Fruit fly (Drosophila melanogaster) whole organism, embryonic: Measurements from ENCODE around the gene ATPsynO.

ENCODE experiments used
- Awh ChIP-seq: fragments of 200-800 bp; sonication (Bioruptor generic); IDR thresholded peaks from 2 replicates; pipeline ENCODE4, ENCODE4 v1.3.6; 2022; ENCODE audit warnings: missing biosample characterization, missing genetic modification characterization
- BEAF-32 ChIP-seq: fragments of 200-800 bp; sonication (Bioruptor generic); optimal IDR thresholded peaks from 3 replicates; lab custom pipeline; 2017; ENCODE audit warnings: missing biosample characterization, missing genetic modification characterization, mild to moderate bottlenecking, moderate library complexity, missing genetic modification reagents
- Bdp1 ChIP-seq: fragments of 200-800 bp; sonication (Bioruptor generic); optimal IDR thresholded peaks from 3 replicates; lab custom pipeline; 2016; ENCODE audit warnings: missing biosample characterization, missing genetic modification characterization
- Bteb2 ChIP-seq: fragments of 200-800 bp; sonication (Bioruptor generic); optimal IDR thresholded peaks from 2 replicates; lab custom pipeline; 2016; ENCODE audit warnings: missing biosample characterization, missing genetic modification characterization
- CG10366 ChIP-seq: fragments of 200-800 bp; sonication (Bioruptor generic); IDR thresholded peaks from 2 replicates; pipeline ENCODE4 v1.3.6; 2022; ENCODE audit warnings: missing biosample characterization, missing genetic modification characterization
- CG10979 ChIP-seq: fragments of 200-800 bp; sonication (Bioruptor generic); optimal IDR thresholded peaks from 2 replicates; lab custom pipeline; 2018; ENCODE audit warnings: missing biosample characterization, mild to moderate bottlenecking, missing genetic modification characterization, moderate library complexity
- CG11398 ChIP-seq: fragments of 200-800 bp; sonication (Bioruptor generic); optimal IDR thresholded peaks from 2 replicates; lab custom pipeline; 2016; ENCODE audit warnings: missing biosample characterization, missing genetic modification characterization
- CG1233 ChIP-seq: fragments of 200-800 bp; sonication (Bioruptor generic); optimal IDR thresholded peaks from 4 replicates; lab custom pipeline; 2018; ENCODE audit warnings: missing biosample characterization, mild to moderate bottlenecking, missing genetic modification characterization
- CG1647 ChIP-seq: fragments of 200-800 bp; sonication (Bioruptor generic); optimal IDR thresholded peaks from 3 replicates; lab custom pipeline; 2016; ENCODE audit warnings: missing biosample characterization, missing genetic modification characterization
- CG17802 ChIP-seq: fragments of 200-800 bp; sonication (Bioruptor generic); optimal IDR thresholded peaks from 2 replicates; lab custom pipeline; 2018; ENCODE audit warnings: missing biosample characterization, mild to moderate bottlenecking, missing genetic modification characterization, moderate library complexity
- CG34422 ChIP-seq: fragments of 200-800 bp; sonication (Bioruptor generic); IDR thresholded peaks from 3 replicates; pipeline ENCODE4 v1.3.6; 2022; ENCODE audit warnings: missing biosample characterization, missing genetic modification characterization
- CG4707 ChIP-seq: fragments of 200-800 bp; sonication (Bioruptor generic); optimal IDR thresholded peaks from 2 replicates; lab custom pipeline; 2018; ENCODE audit warnings: missing biosample characterization, mild to moderate bottlenecking, missing genetic modification characterization, moderate library complexity
- CG6254 ChIP-seq: fragments of 200-800 bp; sonication (Bioruptor generic); optimal IDR thresholded peaks from 3 replicates; lab custom pipeline; 2017; ENCODE audit warnings: mild to moderate bottlenecking, missing biosample characterization, missing genetic modification reagents, missing genetic modification characterization
- CG6813 ChIP-seq: fragments of 200-800 bp; sonication (Bioruptor generic); optimal IDR thresholded peaks from 2 replicates; lab custom pipeline; 2017; ENCODE audit warnings: missing biosample characterization, missing genetic modification characterization, mild to moderate bottlenecking, moderate library complexity, missing genetic modification reagents
- CG8089 ChIP-seq: fragments of 200-800 bp; sonication (Bioruptor generic); optimal IDR thresholded peaks from 3 replicates; lab custom pipeline; 2016; ENCODE audit warnings: missing biosample characterization, missing genetic modification characterization
- CrebB ChIP-seq: fragments of 200-800 bp; sonication (Bioruptor generic); optimal IDR thresholded peaks from 3 replicates; lab custom pipeline; 2018; ENCODE audit warnings: missing biosample characterization, mild to moderate bottlenecking, missing genetic modification characterization
- D19A ChIP-seq: fragments of 200-800 bp; optimal IDR thresholded peaks from 3 replicates; lab custom pipeline; 2019; ENCODE audit warnings: missing biosample characterization, mild to moderate bottlenecking, missing genetic modification characterization, moderate library complexity
- Dip3 ChIP-seq: fragments of 200-800 bp; sonication (Bioruptor generic); optimal IDR thresholded peaks from 3 replicates; lab custom pipeline; 2016; ENCODE audit warnings: missing biosample characterization, missing genetic modification characterization
- Dll ChIP-seq: fragments of 200-800 bp; sonication (Bioruptor generic); IDR thresholded peaks from 4 replicates; pipeline ENCODE4 v1.3.6; 2022; ENCODE audit warnings: missing biosample characterization, missing genetic modification characterization; ENCODE audit not compliant: partially characterized antibody
- ERR ChIP-seq: fragments of 200-800 bp; sonication (Bioruptor generic); optimal IDR thresholded peaks from 2 replicates; lab custom pipeline; 2016; ENCODE audit warnings: missing biosample characterization, missing genetic modification characterization
- HLH54F ChIP-seq: fragments of 200-800 bp; sonication (Bioruptor generic); optimal IDR thresholded peaks from 3 replicates; lab custom pipeline; 2016; ENCODE audit warnings: missing biosample characterization, missing genetic modification characterization
- Kr ChIP-seq: fragments of 200-800 bp; sonication (Bioruptor generic); optimal IDR thresholded peaks from 2 replicates; lab custom pipeline; 2017; ENCODE audit warnings: missing biosample characterization, mild to moderate bottlenecking, missing genetic modification characterization
- Meics ChIP-seq: fragments of 200-800 bp; sonication (Bioruptor generic); optimal IDR thresholded peaks from 2 replicates; lab custom pipeline; 2017; ENCODE audit warnings: missing biosample characterization, mild to moderate bottlenecking, missing genetic modification characterization
- NFAT ChIP-seq: fragments of 200-800 bp; sonication (Bioruptor generic); IDR thresholded peaks from 2 replicates; pipeline ENCODE4 v1.3.6; 2022; ENCODE audit warnings: missing biosample characterization, missing genetic modification characterization
- Sox100B ChIP-seq: fragments of 200-800 bp; sonication (Bioruptor generic); optimal IDR thresholded peaks from 3 replicates; lab custom pipeline; 2018; ENCODE audit warnings: missing biosample characterization, mild to moderate bottlenecking, missing genetic modification characterization
- Vsx1 ChIP-seq: fragments of 200-800 bp; sonication (Bioruptor generic); optimal IDR thresholded peaks from 2 replicates; lab custom pipeline; 2017; ENCODE audit warnings: missing biosample characterization, mild to moderate bottlenecking, missing genetic modification characterization, missing genetic modification reagents
- Xbp1 ChIP-seq: fragments of 200-800 bp; sonication (Bioruptor generic); optimal IDR thresholded peaks from 3 replicates; lab custom pipeline; 2016; ENCODE audit warnings: missing biosample characterization, mild to moderate bottlenecking, missing genetic modification characterization
- abd-A ChIP-seq: fragments of 200-800 bp; sonication (Bioruptor generic); optimal IDR thresholded peaks from 3 replicates; lab custom pipeline; 2019; ENCODE audit warnings: missing biosample characterization, mild to moderate bottlenecking, missing genetic modification characterization, moderate library complexity
- bigmax ChIP-seq: fragments of 200-800 bp; sonication (Bioruptor generic); optimal IDR thresholded peaks from 2 replicates; lab custom pipeline; 2018; ENCODE audit warnings: missing biosample characterization, mild to moderate bottlenecking, missing genetic modification characterization
- bowl ChIP-seq: fragments of 200-800 bp; sonication (Bioruptor generic); IDR thresholded peaks from 2 replicates; pipeline ENCODE4 v1.3.6; 2022; ENCODE audit warnings: missing biosample characterization, missing genetic modification characterization
- chn ChIP-seq: fragments of 200-800 bp; sonication (Bioruptor generic); optimal IDR thresholded peaks from 2 replicates; lab custom pipeline; 2016; ENCODE audit warnings: missing biosample characterization, missing genetic modification characterization
- ci ChIP-seq: fragments of 200-800 bp; sonication (Bioruptor generic); IDR thresholded peaks from 3 replicates; pipeline ENCODE4 v1.3.6; 2022; ENCODE audit warnings: missing biosample characterization, missing genetic modification characterization
- corto ChIP-seq: fragments of 200-800 bp; sonication (Bioruptor generic); optimal IDR thresholded peaks from 2 replicates; lab custom pipeline; 2016; ENCODE audit warnings: missing biosample characterization, mild to moderate bottlenecking, missing genetic modification characterization, moderate library complexity
- dm ChIP-seq: fragments of 200-800 bp; sonication (Bioruptor generic); optimal IDR thresholded peaks from 3 replicates; lab custom pipeline; 2016; ENCODE audit warnings: missing biosample characterization, missing genetic modification characterization
- exex ChIP-seq: fragments of 200-800 bp; sonication (Bioruptor generic); optimal IDR thresholded peaks from 4 replicates; lab custom pipeline; 2018; ENCODE audit warnings: missing biosample characterization, mild to moderate bottlenecking, missing genetic modification characterization, moderate library complexity
- fru ChIP-seq: fragments of >200 bp; optimal IDR thresholded peaks from 2 replicates; lab custom pipeline; 2017
- gcm ChIP-seq: fragments of 200-800 bp; sonication (Bioruptor generic); optimal IDR thresholded peaks from 2 replicates; lab custom pipeline; 2019; ENCODE audit warnings: missing biosample characterization, mild to moderate bottlenecking, missing genetic modification characterization, moderate library complexity
- gro ChIP-seq: fragments of 200-800 bp; sonication (Bioruptor generic); optimal IDR thresholded peaks from 2 replicates; lab custom pipeline; 2016; ENCODE audit warnings: missing biosample characterization, missing genetic modification characterization
- lab ChIP-seq: fragments of 200-800 bp; sonication (Bioruptor generic); optimal IDR thresholded peaks from 3 replicates; lab custom pipeline; 2017; ENCODE audit warnings: missing biosample characterization, missing genetic modification characterization, mild to moderate bottlenecking, moderate library complexity, missing genetic modification reagents
- p53 ChIP-seq: fragments of 200-800 bp; sonication (Bioruptor generic); optimal IDR thresholded peaks from 2 replicates; lab custom pipeline; 2016; ENCODE audit warnings: missing biosample characterization, missing genetic modification characterization
- pfk ChIP-seq: fragments of 200-800 bp; sonication (Bioruptor generic); optimal IDR thresholded peaks from 2 replicates; lab custom pipeline; 2018; ENCODE audit warnings: missing biosample characterization, mild to moderate bottlenecking, missing genetic modification characterization, moderate library complexity
- ro ChIP-seq: fragments of 200-800 bp; sonication (Bioruptor generic); IDR thresholded peaks from 2 replicates; pipeline ENCODE4 v1.3.6; 2022; ENCODE audit warnings: missing biosample characterization, missing genetic modification characterization
- ssp ChIP-seq: fragments of 200-800 bp; sonication (Bioruptor generic); IDR thresholded peaks from 2 replicates; pipeline ENCODE4 v1.3.6; 2022; ENCODE audit warnings: missing biosample characterization, missing genetic modification characterization

Gene ATPsynO

DNA sequence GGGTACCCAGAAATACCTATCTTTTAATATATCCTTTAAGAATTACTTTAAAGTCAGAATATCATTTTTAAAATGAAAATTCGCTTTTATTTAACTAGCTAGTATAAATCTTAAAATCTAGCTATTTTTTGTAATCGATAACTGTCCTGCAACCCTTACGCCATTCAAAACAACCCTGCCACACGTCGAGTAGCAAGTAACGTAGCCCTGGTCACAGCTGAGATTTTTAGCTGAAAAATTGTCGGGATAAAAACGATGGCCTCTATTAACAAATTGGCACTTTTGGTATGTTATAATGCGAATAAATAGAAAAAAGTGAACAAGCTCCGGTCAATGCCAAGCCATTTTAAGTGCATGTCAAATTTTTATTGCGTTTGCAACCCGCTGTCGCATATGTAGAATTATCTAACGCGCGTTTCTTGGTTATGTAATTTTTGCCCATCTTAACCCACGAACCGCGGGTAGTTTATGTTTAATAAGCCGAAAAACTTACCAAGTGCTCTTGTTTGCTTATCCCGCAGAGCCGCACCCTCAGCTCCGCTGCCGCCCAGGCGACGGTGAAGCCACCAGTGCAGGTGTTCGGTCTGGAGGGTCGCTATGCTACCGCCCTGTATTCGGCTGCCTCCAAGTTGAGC is at the start of gene ATPsynO (continued):
- TF ChIP-seq CG8089 (no peak), bowl (GFP tag; lab: Robert Waterston, UW) (no peak), Awh (GFP tag; lab: Robert Waterston, UW) (no peak), Bteb2 (GFP tag; lab: Kevin White, UChicago) (no peak), exex (tag; lab: Kevin White, UChicago) (no peak), fru (lab: Kevin White, UChicago) (no peak), ERR (GFP tag; lab: Kevin White, UChicago) (no peak), Meics (GFP tag; lab: Kevin White, UChicago) (no peak), bigmax (GFP tag; lab: Kevin White, UChicago) (peak; percentile 86), Bdp1 (no peak), BEAF-32 (GFP tag; lab: Kevin White, UChicago) (peak; percentile 57), Dip3 (GFP tag; lab: Kevin White, UChicago) (no peak), lab (no peak), HLH54F (GFP tag; lab: Kevin White, UChicago) (no peak), gcm (GFP tag; lab: Kevin White, UChicago) (peak; percentile 29), CG34422 (peak; percentile 46; the same call in 1 of the 3 replicates), p53 (no peak), CG4707 (GFP tag; lab: Kevin White, UChicago) (no peak), D19A (tag; lab: Kevin White, UChicago) (no peak), NFAT (no peak), Dll (GFP tag; lab: Robert Waterston, UW) (0 out of 4 replicates have a peak, but pooled peaks have one; percentile 29), CG10979 (tag; lab: Kevin White, UChicago) (peak; percentile 0), ro (GFP tag; lab: Robert Waterston, UW) (no peak), gro (GFP tag; lab: Kevin White, UChicago) (peak; percentile 51), CG17802 (no peak), CG6254 (GFP tag; lab: Kevin White, UChicago) (no peak), corto (GFP tag; lab: Kevin White, UChicago) (no peak), abd-A (tag; lab: Kevin White, UChicago) (no peak), CG10366 (GFP tag; lab: Robert Waterston, UW) (no peak), ssp (GFP tag; lab: Robert Waterston, UW) (no peak), pfk (no peak), CrebB (tag; lab: Kevin White, UChicago) (peak; percentile 11), CG1647 (GFP tag; lab: Kevin White, UChicago) (no peak), ci (GFP tag; lab: Robert Waterston, UW) (no peak), Vsx1 (no peak), CG6813 (GFP tag; lab: Kevin White, UChicago) (no peak), CG11398 (GFP tag; lab: Kevin White, UChicago) (no peak), chn (GFP tag; lab: Kevin White, UChicago) (no peak), Xbp1 (GFP tag; lab: Kevin White, UChicago) (peak; percentile 35), dm (peak; percentile 57), Kr (GFP tag; lab: Kevin White, UChicago) (no peak), CG1233 (GFP tag; lab: Kevin White, UChicago) (no peak), Sox100B (no peak)
